Worm (Caenorhabditis elegans) whole organism, young adult: Measurements from ENCODE around the gene T14G8.4.

Experiments used
- B0035.1 ChIP-seq: sonication (generic microtip); optimal IDR thresholded peaks from 2 replicates; lab custom pipeline; 2016; ENCODE audit warnings: missing genetic modification characterization, mild to moderate bottlenecking, missing compliant biosample characterization, missing genotype, missing genetic modification reagents
- B0336.3 ChIP-seq: fragments of 200-800 bp; sonication (Bioruptor generic); IDR thresholded peaks from 2 replicates; pipeline ENCODE4 v1.3.6; 2022; ENCODE audit warnings: missing genetic modification characterization, missing compliant biosample characterization
- C17E4.6 ChIP-seq: fragments of 200-800 bp; sonication (Bioruptor generic); IDR thresholded peaks from 2 replicates; pipeline ENCODE4 v1.3.6; 2022; ENCODE audit warnings: missing genetic modification reagents, missing genetic modification characterization, missing compliant biosample characterization
- F22D6.2 ChIP-seq: sonication (generic microtip); optimal IDR thresholded peaks from 2 replicates; lab custom pipeline; 2016; ENCODE audit warnings: mild to moderate bottlenecking, missing genetic modification characterization, missing compliant biosample characterization
- F23B12.7 ChIP-seq: sonication (generic microtip); optimal IDR thresholded peaks from 2 replicates; lab custom pipeline; 2017; ENCODE audit warnings: missing genetic modification characterization, mild to moderate bottlenecking, missing compliant biosample characterization, antibody characterized with exemption, moderate library complexity; ENCODE audit not compliant: insufficient read depth
- F39B2.1 ChIP-seq: fragments of 200-800 bp; sonication (Bioruptor generic); IDR thresholded peaks from 2 replicates; pipeline ENCODE4 v1.3.6; 2022; ENCODE audit warnings: missing genetic modification reagents, missing genetic modification characterization, missing compliant biosample characterization
- F49E8.2 ChIP-seq: sonication (generic microtip); optimal IDR thresholded peaks from 3 replicates; lab custom pipeline; 2017; ENCODE audit warnings: missing genetic modification characterization, mild to moderate bottlenecking, missing compliant biosample characterization, antibody characterized with exemption, moderate library complexity; ENCODE audit not compliant: insufficient read depth
- F52B5.7 ChIP-seq: sonication (generic microtip); optimal IDR thresholded peaks from 2 replicates; lab custom pipeline; 2016; ENCODE audit warnings: mild to moderate bottlenecking, missing genetic modification characterization, missing compliant biosample characterization
- F57C9.4 ChIP-seq: sonication (generic microtip); optimal IDR thresholded peaks from 2 replicates; lab custom pipeline; 2017; ENCODE audit warnings: mild to moderate bottlenecking, missing genetic modification characterization, missing compliant biosample characterization
- Y56A3A.18 ChIP-seq: fragments of 200-800 bp; sonication (Bioruptor generic); IDR thresholded peaks from 2 replicates; pipeline ENCODE4 v1.3.6; 2022; ENCODE audit warnings: missing genetic modification reagents, missing genetic modification characterization, missing compliant biosample characterization
- Y67H2A.10 ChIP-seq: fragments of 200-800 bp; sonication (Bioruptor generic); conservative IDR thresholded peaks from 2 replicates; pipeline ENCODE4 v1.3.6; 2022; ENCODE audit warnings: missing genetic modification reagents, missing genetic modification characterization, missing compliant biosample characterization
- Y95B8A.8 ChIP-seq: fragments of 200-800 bp; sonication (Bioruptor generic); IDR thresholded peaks from 2 replicates; pipeline ENCODE4 v1.3.6; 2022; ENCODE audit warnings: missing genetic modification reagents, missing genetic modification characterization, missing compliant biosample characterization
- aptf-3 ChIP-seq: fragments of 200-800 bp; sonication (Bioruptor generic); IDR thresholded peaks from 2 replicates; pipeline ENCODE4 v1.3.6; 2022; ENCODE audit warnings: missing genetic modification characterization, missing compliant biosample characterization
- attf-3 ChIP-seq: fragments of 200-800 bp; sonication (Bioruptor generic); conservative IDR thresholded peaks from 2 replicates; pipeline ENCODE4 v1.3.6; 2022; ENCODE audit warnings: missing genetic modification reagents, missing genetic modification characterization, missing compliant biosample characterization
- bed-1 ChIP-seq: fragments of 200-800 bp; sonication (Bioruptor generic); IDR thresholded peaks from 2 replicates; pipeline ENCODE4 v1.3.6; 2022; ENCODE audit warnings: missing genetic modification reagents, missing genetic modification characterization, missing compliant biosample characterization
- cebp-1 ChIP-seq, 2 experiments: fragments of 200-800 bp in 1 of 2; sonication (Bioruptor generic) in 1 of 2; sonication (generic microtip) in 1 of 2; IDR thresholded peaks in 1 of 2; optimal IDR thresholded peaks in 1 of 2; 2 replicates each; pipeline versions ENCODE4 v1.3.6 to Lab custom; 2017 to 2022; ENCODE audit warnings: missing compliant biosample characterization in 2 of 2, missing genetic modification characterization in 2 of 2, mild to moderate bottlenecking in 1 of 2, missing genetic modification reagents in 1 of 2, moderate library complexity in 1 of 2
- ceh-40 ChIP-seq: fragments of 200-800 bp; sonication (Bioruptor generic); IDR thresholded peaks from 2 replicates; pipeline ENCODE4 v1.3.6; 2022; ENCODE audit warnings: missing genetic modification characterization, missing compliant biosample characterization
- ceh-91 ChIP-seq: fragments of 200-800 bp; sonication (Bioruptor generic); IDR thresholded peaks from 2 replicates; pipeline ENCODE4 v1.3.6; 2022; ENCODE audit warnings: missing genetic modification reagents, missing genetic modification characterization, missing compliant biosample characterization
- chd-7 ChIP-seq: sonication (generic microtip); optimal IDR thresholded peaks from 2 replicates; lab custom pipeline; 2016; ENCODE audit warnings: mild to moderate bottlenecking, missing genetic modification characterization, moderate library complexity, missing compliant biosample characterization
- die-1 ChIP-seq: sonication (generic microtip); optimal IDR thresholded peaks from 2 replicates; lab custom pipeline; 2016; ENCODE audit warnings: missing genotype, mild to moderate bottlenecking, missing genetic modification characterization, missing compliant biosample characterization
- dpff-1 ChIP-seq: sonication (generic microtip); optimal IDR thresholded peaks from 2 replicates; lab custom pipeline; 2017; ENCODE audit warnings: mild to moderate bottlenecking, missing genetic modification characterization, missing compliant biosample characterization
- efl-1 ChIP-seq: fragments of 150-350 bp; optimal IDR thresholded peaks from 2 replicates; lab custom pipeline; 2014; ENCODE audit warnings: missing biosample characterization, missing genetic modification reagents, missing genetic modification characterization
- ekl-4 ChIP-seq: fragments of 200-800 bp; sonication (Bioruptor generic); IDR thresholded peaks from 2 replicates; pipeline ENCODE4 v1.3.6; 2022; ENCODE audit warnings: missing genetic modification reagents, missing genetic modification characterization, missing compliant biosample characterization
- gei-17 ChIP-seq: fragments of 200-800 bp; sonication (Bioruptor generic); optimal IDR thresholded peaks from 2 replicates; lab custom pipeline; 2018; ENCODE audit warnings: mild to moderate bottlenecking, missing genetic modification characterization, missing compliant biosample characterization
- hlh-12 ChIP-seq: sonication (generic microtip); optimal IDR thresholded peaks from 2 replicates; lab custom pipeline; 2016; ENCODE audit warnings: missing genetic modification characterization, missing compliant biosample characterization
- lag-1 ChIP-seq: fragments of 200-800 bp; sonication (Bioruptor generic); IDR thresholded peaks from 2 replicates; pipeline ENCODE4 v1.3.6; 2022; ENCODE audit warnings: missing genetic modification reagents, missing genetic modification characterization, missing compliant biosample characterization
- let-607 ChIP-seq, 2 experiments: fragments of 200-800 bp in 1 of 2; sonication (Bioruptor generic) in 1 of 2; sonication (generic microtip) in 1 of 2; optimal IDR thresholded peaks; 2 replicates each; lab custom pipeline; 2016 to 2018; ENCODE audit warnings: mild to moderate bottlenecking in 2 of 2, missing compliant biosample characterization in 2 of 2, missing genetic modification characterization in 2 of 2, moderate library complexity in 2 of 2, missing genotype in 1 of 2
- lin-26 ChIP-seq: fragments of 200-800 bp; sonication (Bioruptor generic); IDR thresholded peaks from 2 replicates; pipeline ENCODE4 v1.3.6; 2022; ENCODE audit warnings: missing genetic modification reagents, missing genetic modification characterization, missing compliant biosample characterization
- lin-40 ChIP-seq: sonication (generic microtip); optimal IDR thresholded peaks from 2 replicates; lab custom pipeline; 2016; ENCODE audit warnings: missing genetic modification characterization, mild to moderate bottlenecking, missing compliant biosample characterization, missing genotype, missing genetic modification reagents
- madf-10 ChIP-seq: sonication (generic microtip); optimal IDR thresholded peaks from 2 replicates; lab custom pipeline; 2016; ENCODE audit warnings: mild to moderate bottlenecking, missing genetic modification characterization, missing compliant biosample characterization
- madf-3 ChIP-seq: fragments of 200-800 bp; sonication (Bioruptor generic); IDR thresholded peaks from 2 replicates; pipeline ENCODE4 v1.3.6; 2022; ENCODE audit warnings: missing genetic modification reagents, missing genetic modification characterization, missing compliant biosample characterization
- madf-8 ChIP-seq: fragments of 200-800 bp; sonication (Bioruptor generic); conservative IDR thresholded peaks from 2 replicates; pipeline ENCODE4 v1.3.6; 2022; ENCODE audit warnings: missing genetic modification reagents, missing genetic modification characterization, missing compliant biosample characterization
- mes-4 ChIP-seq: sonication (generic microtip); optimal IDR thresholded peaks from 2 replicates; lab custom pipeline; 2016; ENCODE audit warnings: missing genotype, missing genetic modification characterization, missing compliant biosample characterization
- nhr-120 ChIP-seq: fragments of 200-800 bp; sonication (Bioruptor generic); IDR thresholded peaks from 2 replicates; pipeline ENCODE4 v1.3.6; 2022; ENCODE audit warnings: missing genetic modification characterization, missing compliant biosample characterization
- nhr-27 ChIP-seq: fragments of 200-800 bp; sonication (Bioruptor generic); optimal IDR thresholded peaks from 2 replicates; lab custom pipeline; 2018; ENCODE audit warnings: mild to moderate bottlenecking, missing genetic modification characterization, moderate library complexity, missing compliant biosample characterization
- rcor-1 ChIP-seq: fragments of 200-800 bp; sonication (Bioruptor generic); IDR thresholded peaks from 2 replicates; pipeline ENCODE4 v1.3.6; 2022; ENCODE audit warnings: missing genetic modification reagents, missing genetic modification characterization, missing compliant biosample characterization
- snpc-3.4 ChIP-seq: sonication (generic microtip); optimal IDR thresholded peaks from 2 replicates; lab custom pipeline; 2017; ENCODE audit warnings: missing genetic modification characterization, mild to moderate bottlenecking, missing compliant biosample characterization, antibody characterized with exemption, moderate library complexity, missing genotype, missing genetic modification reagents
- snpc-4 ChIP-seq, 5 experiments: fragments of 150-350 bp in 1 of 5; sonication (generic microtip) in 4 of 5; optimal IDR thresholded peaks; 2 replicates each; lab custom pipeline; 2014 to 2018; ENCODE audit warnings: missing genetic modification characterization in 5 of 5, missing biosample characterization in 3 of 5, antibody characterized with exemption in 2 of 5, mild to moderate bottlenecking in 2 of 5, missing compliant biosample characterization in 2 of 5, missing genotype in 2 of 5, moderate library complexity in 2 of 5, missing genetic modification reagents in 1 of 5
- somi-1 ChIP-seq: fragments of 200-800 bp; sonication (Bioruptor generic); optimal IDR thresholded peaks from 2 replicates; lab custom pipeline; 2018; ENCODE audit warnings: mild to moderate bottlenecking, missing genetic modification characterization, missing compliant biosample characterization
- tbp1 ChIP-seq: fragments of 200-800 bp; sonication (Bioruptor generic); optimal IDR thresholded peaks from 2 replicates; lab custom pipeline; 2018; ENCODE audit warnings: mild to moderate bottlenecking, missing genetic modification characterization, missing compliant biosample characterization
- tlf-1 ChIP-seq: fragments of 200-800 bp; sonication (Bioruptor generic); optimal IDR thresholded peaks from 2 replicates; lab custom pipeline; 2018; ENCODE audit warnings: mild to moderate bottlenecking, missing genetic modification characterization, missing compliant biosample characterization
- unc-130 ChIP-seq: sonication (generic microtip); optimal IDR thresholded peaks from 2 replicates; lab custom pipeline; 2016; ENCODE audit warnings: missing genetic modification reagents, missing genetic modification characterization, missing compliant biosample characterization
- ztf-18 ChIP-seq: sonication (generic microtip); optimal IDR thresholded peaks from 2 replicates; lab custom pipeline; 2016; ENCODE audit warnings: missing genotype, mild to moderate bottlenecking, missing genetic modification characterization, missing compliant biosample characterization
- ztf-26 ChIP-seq: sonication (generic microtip); optimal IDR thresholded peaks from 2 replicates; lab custom pipeline; 2017; ENCODE audit warnings: missing genetic modification characterization, missing compliant biosample characterization
- ztf-28 ChIP-seq: fragments of 200-800 bp; sonication (Bioruptor generic); IDR thresholded peaks from 2 replicates; pipeline ENCODE4 v1.3.6; 2022; ENCODE audit warnings: missing genetic modification reagents, missing genetic modification characterization, missing compliant biosample characterization

Gene T14G8.4

DNA sequence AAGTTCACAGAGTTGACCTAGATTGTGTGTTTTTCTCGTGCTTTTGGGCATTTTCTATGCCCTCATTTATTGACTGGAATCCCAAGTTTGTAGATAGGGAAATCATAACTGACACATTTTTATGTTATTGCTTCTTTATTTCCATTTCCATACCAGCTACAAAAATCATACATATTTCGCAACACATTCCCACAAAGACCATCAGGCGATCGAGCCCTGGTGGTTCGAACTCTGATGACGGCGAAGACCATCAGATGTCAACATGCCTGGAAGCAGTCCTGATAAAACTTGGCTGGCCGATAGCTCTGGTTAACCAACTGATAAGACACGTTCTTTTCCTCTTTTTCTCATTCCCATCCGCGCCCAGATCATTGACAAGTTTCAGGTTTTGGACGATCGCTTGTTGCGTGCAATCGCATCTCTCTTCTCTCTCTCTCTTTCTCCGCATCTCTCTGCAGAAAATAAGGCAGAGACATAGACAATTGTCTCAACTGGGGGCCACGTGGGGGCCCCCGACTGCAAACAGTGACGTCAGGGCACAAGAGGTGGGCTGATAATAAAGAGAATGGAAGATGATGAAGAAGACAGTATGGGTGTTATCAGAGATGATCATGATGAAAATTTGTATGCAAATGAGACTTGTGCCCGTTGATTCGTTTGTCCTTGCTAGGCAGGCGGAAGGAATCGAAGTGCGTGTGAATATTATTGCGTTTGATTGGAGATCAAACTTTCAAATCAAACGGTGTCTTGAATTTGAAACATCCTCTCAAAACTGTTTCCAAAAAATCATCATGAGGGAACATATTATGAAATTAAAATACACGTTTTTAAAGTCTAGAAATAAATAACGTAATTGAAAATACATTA is 8.6 kb upstream of the T14G8.4 start (continued):
- TF ChIP-seq ztf-28 (no peak), ekl-4 (GFP tag; lab: Robert Waterston, UW) (no peak), ceh-91 (GFP tag; lab: Robert Waterston, UW) (no peak), mes-4 (no peak), F23B12.7 (peak; percentile 14), aptf-3 (no peak), madf-3 (GFP tag; lab: Robert Waterston, UW) (no peak), gei-17 (GFP tag; lab: Kevin White, UChicago) (peak; percentile 70), hlh-12 (tag; lab: Kevin White, UChicago) (no peak), rcor-1 (no peak), F22D6.2 (tag; lab: Kevin White, UChicago) (peak; percentile 85), nhr-120 (GFP tag; lab: Robert Waterston, UW) (no peak), F57C9.4 (tag; lab: Kevin White, UChicago) (no peak), tlf-1 (GFP tag; lab: Kevin White, UChicago) (peak; percentile 85), efl-1 (no peak), lag-1 (0 out of 2 replicates have a peak, but pooled peaks have one; percentile 70), F52B5.7 (no peak), snpc-3.4 (tag; lab: Kevin White, UChicago) (no peak), Y67H2A.10 (GFP tag; lab: Robert Waterston, UW) (no peak), C17E4.6 (GFP tag; lab: Robert Waterston, UW) (no peak), F49E8.2 (tag; lab: Kevin White, UChicago) (no peak), B0336.3 (peak; percentile 96), Y56A3A.18 (GFP tag; lab: Robert Waterston, UW) (peak; percentile 31; the same call in 1 of the 2 replicates), madf-10 (tag; lab: Kevin White, UChicago) (peak; percentile 72), let-607 (tag; optimal IDR thresholded peaks at IDR 0.05; lab: Kevin White, UChicago) (peak; percentile 90 to 96), chd-7 (tag; lab: Kevin White, UChicago) (peak; percentile 97), tbp1 (GFP tag; lab: Kevin White, UChicago) (peak; percentile 67), somi-1 (GFP tag; lab: Kevin White, UChicago) (peak; percentile 91), lin-26 (GFP tag; lab: Robert Waterston, UW) (0 out of 2 replicates have a peak, but pooled peaks have one; percentile 49), lin-40 (peak; percentile 88), F39B2.1 (no peak), ceh-40 (GFP tag; lab: Robert Waterston, UW) (no peak), Y95B8A.8 (GFP tag; lab: Robert Waterston, UW) (no peak), cebp-1 (GFP tag; IDR thresholded peaks at IDR 0.05; lab: Robert Waterston, UW) (peak; percentile 95), cebp-1 (tag; optimal IDR thresholded peaks at IDR 0.05; lab: Kevin White, UChicago) (peak; percentile 98), bed-1 (no peak), nhr-27 (tag; lab: Kevin White, UChicago) (no peak), snpc-4 (GFP tag; optimal IDR thresholded peaks at IDR 0.05; lab: Kevin White, UChicago) (no peak), snpc-4 (tag; optimal IDR thresholded peaks at IDR 0.05; lab: Kevin White, UChicago) (peak in 2 of 4 experiments; percentile 44 to 51), dpff-1 (no peak), ztf-18 (peak; percentile 43), die-1 (tag; lab: Kevin White, UChicago) (peak; percentile 40), unc-130 (GFP tag; lab: Kevin White, UChicago) (no peak), ztf-26 (tag; lab: Kevin White, UChicago) (peak; percentile 90), B0035.1 (tag; lab: Kevin White, UChicago) (no peak), attf-3 (no peak), madf-8 (GFP tag; lab: Robert Waterston, UW) (no peak)
